Fruit fly (Drosophila melanogaster) whole organism, prepupa: Measurements from ENCODE around the gene Dscam2.

Experiments
- Blimp-1 ChIP-seq: fragments of 200-800 bp; sonication (Bioruptor generic); optimal IDR thresholded peaks from 3 replicates; lab custom pipeline; 2017; ENCODE audit warnings: missing biosample characterization, missing genetic modification characterization, mild to moderate bottlenecking, moderate library complexity, missing genetic modification reagents
- CG10669 ChIP-seq: fragments of 200-800 bp; sonication (Bioruptor generic); optimal IDR thresholded peaks from 3 replicates; lab custom pipeline; 2018; ENCODE audit warnings: missing biosample characterization, mild to moderate bottlenecking, missing genetic modification characterization, moderate library complexity
- CG11294 ChIP-seq: fragments of 200-800 bp; sonication (Bioruptor generic); IDR thresholded peaks from 2 replicates; pipeline ENCODE4 v1.3.6; 2022; ENCODE audit warnings: missing biosample characterization, missing genetic modification characterization
- CG11902 ChIP-seq: fragments of 200-800 bp; sonication (Bioruptor generic); optimal IDR thresholded peaks from 3 replicates; lab custom pipeline; 2016; ENCODE audit warnings: missing biosample characterization, missing genetic modification characterization
- CG15336 ChIP-seq: fragments of 200-800 bp; sonication (Bioruptor generic); IDR thresholded peaks from 2 replicates; pipeline ENCODE4 v1.3.6; 2022; ENCODE audit warnings: missing biosample characterization, missing genetic modification characterization
- CG1621 ChIP-seq: fragments of 200-800 bp; sonication (Bioruptor generic); optimal IDR thresholded peaks from 3 replicates; lab custom pipeline; 2018; ENCODE audit warnings: missing biosample characterization, mild to moderate bottlenecking, missing genetic modification characterization
- CG16779 ChIP-seq: fragments of 200-800 bp; sonication (Bioruptor generic); optimal IDR thresholded peaks from 3 replicates; lab custom pipeline; 2017; ENCODE audit warnings: missing biosample characterization, mild to moderate bottlenecking, missing genetic modification characterization
- CG3032 ChIP-seq: fragments of 200-800 bp; optimal IDR thresholded peaks from 2 replicates; lab custom pipeline; 2019; ENCODE audit warnings: missing biosample characterization, mild to moderate bottlenecking, missing genetic modification characterization, moderate library complexity
- CG31627 ChIP-seq: fragments of 200-800 bp; sonication (Bioruptor generic); optimal IDR thresholded peaks from 3 replicates; lab custom pipeline; 2016; ENCODE audit warnings: missing biosample characterization, missing genetic modification characterization
- CG32006 ChIP-seq: fragments of 200-800 bp; sonication (Bioruptor generic); optimal IDR thresholded peaks from 3 replicates; lab custom pipeline; 2017; ENCODE audit warnings: missing biosample characterization, mild to moderate bottlenecking, missing genetic modification characterization
- CG3919 ChIP-seq: fragments of 200-800 bp; sonication (Bioruptor generic); optimal IDR thresholded peaks from 3 replicates; lab custom pipeline; 2016; ENCODE audit warnings: missing biosample characterization, missing genetic modification characterization
- CG4318 ChIP-seq: fragments of 200-800 bp; sonication (Bioruptor generic); optimal IDR thresholded peaks from 3 replicates; lab custom pipeline; 2017; ENCODE audit warnings: missing biosample characterization, mild to moderate bottlenecking, missing genetic modification characterization
- CG6163 ChIP-seq: fragments of 200-800 bp; sonication (Bioruptor generic); IDR thresholded peaks from 3 replicates; pipeline ENCODE4 v1.3.6; 2022; ENCODE audit warnings: missing biosample characterization, missing genetic modification characterization
- CG6276 ChIP-seq: fragments of 200-800 bp; sonication (Bioruptor generic); optimal IDR thresholded peaks from 2 replicates; lab custom pipeline; 2017; ENCODE audit warnings: missing biosample characterization, mild to moderate bottlenecking, missing genetic modification characterization
- CG6808 ChIP-seq: fragments of 200-800 bp; sonication (Bioruptor generic); optimal IDR thresholded peaks from 3 replicates; lab custom pipeline; 2017; ENCODE audit warnings: missing biosample characterization, missing genetic modification characterization, mild to moderate bottlenecking, moderate library complexity, missing genetic modification reagents
- CG6854 ChIP-seq: fragments of 200-800 bp; sonication (Bioruptor generic); optimal IDR thresholded peaks from 2 replicates; lab custom pipeline; 2017; ENCODE audit warnings: missing biosample characterization, mild to moderate bottlenecking, missing genetic modification characterization
- CG7368 ChIP-seq: fragments of 200-800 bp; sonication (Bioruptor generic); optimal IDR thresholded peaks from 3 replicates; lab custom pipeline; 2016; ENCODE audit warnings: missing biosample characterization, missing genetic modification characterization
- CG8119 ChIP-seq: fragments of 200-800 bp; sonication (Bioruptor generic); IDR thresholded peaks from 3 replicates; pipeline ENCODE4 v1.3.6; 2022; ENCODE audit warnings: missing biosample characterization, missing genetic modification characterization
- CG8319 ChIP-seq: fragments of 200-800 bp; sonication (Bioruptor generic); optimal IDR thresholded peaks from 3 replicates; lab custom pipeline; 2016; ENCODE audit warnings: missing biosample characterization, missing genetic modification characterization
- CG8632 ChIP-seq: fragments of 200-800 bp; sonication (Bioruptor generic); optimal IDR thresholded peaks from 3 replicates; lab custom pipeline; 2016; ENCODE audit warnings: missing biosample characterization, missing genetic modification characterization
- Eip75B ChIP-seq: fragments of 200-800 bp; sonication (Bioruptor generic); optimal IDR thresholded peaks from 3 replicates; lab custom pipeline; 2016; ENCODE audit warnings: missing biosample characterization, missing genetic modification characterization
- Eip78C ChIP-seq: fragments of 200-800 bp; sonication (Bioruptor generic); peaks from one replicate; lab custom pipeline; 2016; ENCODE audit warnings: missing biosample characterization, missing genetic modification characterization
- Eip93F ChIP-seq: fragments of 200-800 bp; sonication (Bioruptor generic); optimal IDR thresholded peaks from 2 replicates; lab custom pipeline; 2016; ENCODE audit warnings: missing biosample characterization, mild to moderate bottlenecking, missing genetic modification characterization
- Ets21C ChIP-seq: fragments of 200-800 bp; sonication (Bioruptor generic); optimal IDR thresholded peaks from 3 replicates; lab custom pipeline; 2016; ENCODE audit warnings: missing biosample characterization, missing genetic modification characterization
- Hr38 ChIP-seq: sonication (Bioruptor generic); optimal IDR thresholded peaks from 2 replicates; lab custom pipeline; 2016; ENCODE audit warnings: missing biosample characterization, missing genetic modification characterization
- Hr39 ChIP-seq: fragments of 200-800 bp; sonication (Bioruptor generic); optimal IDR thresholded peaks from 2 replicates; lab custom pipeline; 2016; ENCODE audit warnings: missing biosample characterization, missing genetic modification characterization
- Hr4 ChIP-seq: fragments of 200-800 bp; sonication (Bioruptor generic); optimal IDR thresholded peaks from 3 replicates; lab custom pipeline; 2016; ENCODE audit warnings: missing biosample characterization, missing genetic modification characterization
- Lpt ChIP-seq: fragments of 200-800 bp; sonication (Bioruptor generic); optimal IDR thresholded peaks from 3 replicates; lab custom pipeline; 2016; ENCODE audit warnings: missing biosample characterization, missing genetic modification characterization
- Met ChIP-seq: fragments of 200-800 bp; sonication (Bioruptor generic); optimal IDR thresholded peaks from 3 replicates; lab custom pipeline; 2016; ENCODE audit warnings: missing biosample characterization, missing genetic modification characterization
- OdsH ChIP-seq: fragments of 200-800 bp; sonication (Bioruptor generic); optimal IDR thresholded peaks from 3 replicates; lab custom pipeline; 2016; ENCODE audit warnings: missing biosample characterization, missing genetic modification characterization
- Smox ChIP-seq: fragments of 200-800 bp; sonication (Bioruptor generic); optimal IDR thresholded peaks from 3 replicates; lab custom pipeline; 2016; ENCODE audit warnings: missing biosample characterization, missing genetic modification characterization
- Sox14 ChIP-seq: fragments of 200-800 bp; sonication (Bioruptor generic); optimal IDR thresholded peaks from 3 replicates; lab custom pipeline; 2016; ENCODE audit warnings: missing biosample characterization, missing genetic modification characterization
- Sox15 ChIP-seq: fragments of 200-800 bp; sonication (Bioruptor generic); optimal IDR thresholded peaks from 3 replicates; lab custom pipeline; 2016; ENCODE audit warnings: missing biosample characterization, missing genetic modification characterization
- acj6 ChIP-seq: fragments of 200-800 bp; sonication (Bioruptor generic); optimal IDR thresholded peaks from 3 replicates; lab custom pipeline; 2016; ENCODE audit warnings: missing biosample characterization, missing genetic modification characterization
- dac ChIP-seq: fragments of 200-800 bp; sonication (Bioruptor generic); optimal IDR thresholded peaks from 2 replicates; lab custom pipeline; 2017; ENCODE audit warnings: missing biosample characterization, mild to moderate bottlenecking, missing genetic modification characterization
- dsx ChIP-seq: fragments of 200-800 bp; optimal IDR thresholded peaks from 3 replicates; lab custom pipeline; 2019; ENCODE audit warnings: missing biosample characterization, mild to moderate bottlenecking, missing genetic modification characterization, moderate library complexity; ENCODE audit not compliant: poor library complexity, severe bottlenecking
- eg ChIP-seq: fragments of 200-800 bp; sonication (Bioruptor generic); IDR thresholded peaks from 3 replicates; pipeline ENCODE4 v1.3.6; 2022; ENCODE audit warnings: missing biosample characterization, missing genetic modification characterization
- fd59A ChIP-seq: fragments of 200-800 bp; sonication (Bioruptor generic); optimal IDR thresholded peaks from 2 replicates; lab custom pipeline; 2017; ENCODE audit warnings: missing biosample characterization, mild to moderate bottlenecking, missing genetic modification characterization, missing genetic modification reagents
- fd85E ChIP-seq: fragments of 200-800 bp; sonication (Bioruptor generic); optimal IDR thresholded peaks from 3 replicates; lab custom pipeline; 2016; ENCODE audit warnings: missing biosample characterization, missing genetic modification characterization
- lz ChIP-seq: fragments of 200-800 bp; sonication (Bioruptor generic); optimal IDR thresholded peaks from 3 replicates; lab custom pipeline; 2016; ENCODE audit warnings: missing biosample characterization, missing genetic modification characterization
- net ChIP-seq: fragments of 200-800 bp; sonication (Bioruptor generic); optimal IDR thresholded peaks from 3 replicates; lab custom pipeline; 2016; ENCODE audit warnings: missing biosample characterization, missing genetic modification characterization
- pdm3 ChIP-seq: fragments of 200-800 bp; sonication (Bioruptor generic); optimal IDR thresholded peaks from 3 replicates; lab custom pipeline; 2016; ENCODE audit warnings: missing biosample characterization, missing genetic modification characterization
- spab ChIP-seq: fragments of 200-800 bp; sonication (Bioruptor generic); optimal IDR thresholded peaks from 2 replicates; lab custom pipeline; 2017; ENCODE audit warnings: missing biosample characterization, mild to moderate bottlenecking, missing genetic modification characterization, missing genetic modification reagents
- ss ChIP-seq, 2 experiments: fragments of 200-800 bp; sonication (Bioruptor generic); optimal IDR thresholded peaks; 2 replicates in 1 of 2; 3 replicates in 1 of 2; lab custom pipeline; 2017 to 2018; ENCODE audit warnings: mild to moderate bottlenecking in 2 of 2, missing biosample characterization in 2 of 2, missing genetic modification characterization in 2 of 2, moderate library complexity in 1 of 2
- svp ChIP-seq: fragments of 200-800 bp; sonication (Bioruptor generic); peaks from one replicate; lab custom pipeline; 2016; ENCODE audit warnings: missing biosample characterization, missing genetic modification characterization
- topi ChIP-seq: fragments of 200-800 bp; sonication (Bioruptor generic); optimal IDR thresholded peaks from 3 replicates; lab custom pipeline; 2016; ENCODE audit warnings: missing biosample characterization, missing genetic modification characterization
- vri ChIP-seq: fragments of 200-800 bp; sonication (Bioruptor generic); optimal IDR thresholded peaks from 3 replicates; lab custom pipeline; 2016; ENCODE audit warnings: missing biosample characterization, mild to moderate bottlenecking, missing genetic modification characterization

Gene Dscam2

dm6 chr3L:7143283-7143682 is 46.4 kb downstream of the Dscam2 start:
- TF ChIP-seq Blimp-1 (GFP tag; lab: Kevin White, UChicago): no peak
- no peak for TF ChIP-seq acj6
- no peak for TF ChIP-seq spab (GFP tag; lab: Kevin White, UChicago)
- TF ChIP-seq vri: no peak
- no peak for TF ChIP-seq CG6276 (GFP tag; lab: Kevin White, UChicago)
- no peak for TF ChIP-seq CG11902
- TF ChIP-seq lz (GFP tag; lab: Kevin White, UChicago): no peak
- TF ChIP-seq CG32006: no peak
- TF ChIP-seq Sox14: no peak
- TF ChIP-seq CG16779 (tag; lab: Kevin White, UChicago): no peak
- TF ChIP-seq Eip93F (GFP tag; lab: Kevin White, UChicago): no peak
- no peak for TF ChIP-seq dac (GFP tag; lab: Kevin White, UChicago)
- no peak for TF ChIP-seq net (GFP tag; lab: Kevin White, UChicago)
- TF ChIP-seq Lpt (GFP tag; lab: Kevin White, UChicago): no peak
- TF ChIP-seq svp (GFP tag; lab: Kevin White, UChicago): no peak
- no peak for TF ChIP-seq ss (GFP tag; optimal IDR thresholded peaks at IDR 0.05; lab: Kevin White, UChicago)
- no peak for TF ChIP-seq CG10669 (GFP tag; lab: Kevin White, UChicago)
- no peak for TF ChIP-seq Eip78C (GFP tag; lab: Kevin White, UChicago)
- no peak for TF ChIP-seq CG8119 (GFP tag; lab: Robert Waterston, UW)
- TF ChIP-seq, all 60 proteins: peak for 0

- TF ChIP-seq Lpt (GFP tag; lab: Kevin White, UChicago) (peak; percentile 47), CG6854 (GFP tag; lab: Kevin White, UChicago) (peak; percentile 51), CG6808 (GFP tag; lab: Kevin White, UChicago) (no peak), pdm3 (GFP tag; lab: Kevin White, UChicago) (no peak), CG11294 (GFP tag; lab: Robert Waterston, UW) (no peak), vri (peak; percentile 88), dsx (GFP tag; lab: Kevin White, UChicago) (peak; percentile 17), CG6163 (0 out of 3 replicates have a peak, but pooled peaks have one; percentile 37), eg (0 out of 3 replicates have a peak, but pooled peaks have one; percentile 18), Sox15 (GFP tag; lab: Kevin White, UChicago) (no peak), ss (GFP tag; optimal IDR thresholded peaks at IDR 0.05; lab: Kevin White, UChicago) (peak in 1 of 2 experiments; percentile 57)
These were observed 52.0 kb downstream of the Dscam2 start for dm6 chr3L:7137613-7138189.

- TF ChIP-seq CG31627 (GFP tag; lab: Kevin White, UChicago) (no peak), CG8632 (no peak), CG8319 (no peak), CG4318 (GFP tag; lab: Kevin White, UChicago) (no peak), Hr4 (GFP tag; lab: Kevin White, UChicago) (no peak), spab (GFP tag; lab: Kevin White, UChicago) (no peak), Lpt (GFP tag; lab: Kevin White, UChicago) (no peak), CG3919 (no peak), CG1621 (tag; lab: Kevin White, UChicago) (peak; percentile 21), OdsH (GFP tag; lab: Kevin White, UChicago) (no peak), pdm3 (GFP tag; lab: Kevin White, UChicago) (no peak), lz (GFP tag; lab: Kevin White, UChicago) (no peak), CG11294 (GFP tag; lab: Robert Waterston, UW) (no peak), fd85E (GFP tag; lab: Kevin White, UChicago) (no peak), Smox (GFP tag; lab: Kevin White, UChicago) (no peak), Hr38 (GFP tag; lab: Kevin White, UChicago) (no peak), Eip75B (no peak), Hr39 (GFP tag; lab: Kevin White, UChicago) (no peak), topi (GFP tag; lab: Kevin White, UChicago) (no peak), svp (GFP tag; lab: Kevin White, UChicago) (no peak), CG3032 (tag; lab: Kevin White, UChicago) (no peak), CG7368 (no peak), fd59A (GFP tag; lab: Kevin White, UChicago) (no peak), CG15336 (GFP tag; lab: Robert Waterston, UW) (no peak), Met (GFP tag; lab: Kevin White, UChicago) (no peak), CG6163 (peak; percentile 28; the same call in 1 of the 3 replicates), CG6854 (GFP tag; lab: Kevin White, UChicago) (no peak), Eip78C (GFP tag; lab: Kevin White, UChicago) (peak; percentile 19), CG8119 (GFP tag; lab: Robert Waterston, UW) (peak; percentile 30; the same call in 1 of the 3 replicates), vri (no peak), net (GFP tag; lab: Kevin White, UChicago) (no peak), Ets21C (GFP tag; lab: Kevin White, UChicago) (no peak)
These were observed 53.1 kb downstream of the Dscam2 start for dm6 chr3L:7136663-7137062.
